Worm (Caenorhabditis elegans): ENCODE results near the gene arrd-19.

DNA sequence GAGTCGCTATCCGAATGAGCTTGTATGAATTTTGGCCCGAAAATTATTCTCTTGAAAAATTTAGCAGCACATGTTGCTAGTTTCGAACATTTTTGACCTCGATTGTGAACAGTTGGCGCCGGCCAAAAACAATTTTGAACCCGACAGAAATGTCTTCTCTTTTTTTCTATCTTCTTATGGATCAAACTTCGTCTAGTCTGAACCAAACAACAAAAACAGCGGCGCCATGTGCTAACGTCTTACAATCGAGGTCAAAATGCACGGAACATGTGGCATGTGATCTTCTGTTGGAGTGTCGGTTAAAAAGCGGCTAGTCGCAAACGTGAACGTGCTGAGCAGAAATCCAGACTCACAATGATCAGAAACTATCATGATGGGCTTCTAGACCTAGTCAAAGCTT, 39.1 kb downstream of the arrd-19 start:
- no peak for TF ChIP-seq med-1 (GFP tag; optimal IDR thresholded peaks at IDR 0.05; ENCODE audit: insufficient read depth)
- TF ChIP-seq tab-1 (GFP tag; IDR thresholded peaks at IDR 0.05): no peak
- TF ChIP-seq flt-1 (GFP tag; IDR thresholded peaks at IDR 0.05): no peak
- no peak for TF ChIP-seq cog-1 (tag; optimal IDR thresholded peaks at IDR 0.05)
- TF ChIP-seq klf-2 (GFP tag; conservative IDR thresholded peaks at IDR 0.05): no peak
- no peak for TF ChIP-seq ztf-23 (GFP tag; IDR thresholded peaks at IDR 0.05)

Measured in whole organism, midembryonic.